Worm (Caenorhabditis elegans) whole organism, L1 larva: ENCODE results near the gene F11G11.13.

Source experiments
- C04F5.9 ChIP-seq: sonication (generic microtip); optimal IDR thresholded peaks from 2 replicates; lab custom pipeline; 2016; ENCODE audit warnings: missing genetic modification characterization, missing compliant biosample characterization
- aly-2 ChIP-seq: fragments of 150-350 bp; optimal IDR thresholded peaks from 2 replicates; lab custom pipeline; 2014; ENCODE audit warnings: missing biosample characterization, missing genetic modification characterization
- ama-1 ChIP-seq: fragments of 150-350 bp; optimal IDR thresholded peaks from 2 replicates; lab custom pipeline; 2014
- blmp-1 ChIP-seq: fragments of 150-350 bp; optimal IDR thresholded peaks from 2 replicates; lab custom pipeline; 2014; ENCODE audit warnings: missing biosample characterization, missing genetic modification characterization
- ceh-63 ChIP-seq: fragments of 200-800 bp; sonication (Bioruptor generic); optimal IDR thresholded peaks from 2 replicates; lab custom pipeline; 2018; ENCODE audit warnings: mild to moderate bottlenecking, missing genetic modification characterization, missing compliant biosample characterization
- ceh-8 ChIP-seq: fragments of 200-800 bp; sonication (Bioruptor generic); optimal IDR thresholded peaks from 2 replicates; lab custom pipeline; 2018; ENCODE audit warnings: mild to moderate bottlenecking, missing genetic modification characterization, moderate library complexity, missing compliant biosample characterization
- ceh-82 ChIP-seq, 3 experiments: fragments of 150-350 bp in 1 of 3; sonication (generic microtip) in 2 of 3; optimal IDR thresholded peaks; 2 replicates each; lab custom pipeline; 2014 to 2017; ENCODE audit warnings: missing biosample characterization in 3 of 3, missing genetic modification characterization in 3 of 3
- ceh-88 ChIP-seq: fragments of 200-800 bp; sonication (Bioruptor generic); IDR thresholded peaks from 2 replicates; pipeline ENCODE4 v1.3.6; 2022; ENCODE audit warnings: missing genetic modification characterization, missing compliant biosample characterization
- ceh-90 ChIP-seq: sonication (generic microtip); optimal IDR thresholded peaks from 2 replicates; lab custom pipeline; 2016; ENCODE audit warnings: missing genetic modification characterization, missing compliant biosample characterization
- egl-27 ChIP-seq, 2 experiments: fragments of 150-350 bp in 1 of 2; sonication (generic microtip); optimal IDR thresholded peaks; 3 replicates each; lab custom pipeline; 2017 to 2018; ENCODE audit warnings: missing biosample characterization in 2 of 2, missing genetic modification characterization in 2 of 2, missing genetic modification reagents in 2 of 2
- elt-2 ChIP-seq: sonication (generic microtip); optimal IDR thresholded peaks from 2 replicates; lab custom pipeline; 2016; ENCODE audit warnings: missing genetic modification characterization, mild to moderate bottlenecking, inconsistent platforms, missing compliant biosample characterization, missing genetic modification reagents
- ets-5 ChIP-seq: fragments of 200-800 bp; sonication (Bioruptor generic); IDR thresholded peaks from 2 replicates; pipeline ENCODE4 v1.3.6; 2022; ENCODE audit warnings: missing genetic modification characterization, missing compliant biosample characterization
- fos-1 ChIP-seq: fragments of 150-350 bp; optimal IDR thresholded peaks from 2 replicates; lab custom pipeline; 2014; ENCODE audit warnings: missing biosample characterization, missing genetic modification characterization
- hlh-17 ChIP-seq: fragments of 200-800 bp; sonication (Bioruptor generic); optimal IDR thresholded peaks from 2 replicates; lab custom pipeline; 2018; ENCODE audit warnings: missing genetic modification characterization, mild to moderate bottlenecking, missing compliant biosample characterization, moderate library complexity, borderline replicate concordance
- hpl-2 ChIP-seq: fragments of 150-350 bp; optimal IDR thresholded peaks from 2 replicates; lab custom pipeline; 2014; ENCODE audit warnings: missing biosample characterization, missing genetic modification reagents, missing genetic modification characterization
- irx-1 ChIP-seq: sonication (generic microtip); optimal IDR thresholded peaks from 2 replicates; lab custom pipeline; 2016; ENCODE audit warnings: missing genetic modification characterization, missing compliant biosample characterization
- isw-1 ChIP-seq: fragments of 200-800 bp; sonication (Bioruptor generic); IDR thresholded peaks from 2 replicates; pipeline ENCODE4 v1.3.6; 2022; ENCODE audit warnings: missing genetic modification characterization, missing compliant biosample characterization
- jun-1 ChIP-seq: fragments of 150-350 bp; optimal IDR thresholded peaks from 2 replicates; lab custom pipeline; 2014; ENCODE audit warnings: missing biosample characterization, missing genetic modification reagents, missing genetic modification characterization
- lin-13 ChIP-seq: fragments of 150-350 bp; optimal IDR thresholded peaks from 2 replicates; lab custom pipeline; 2014; ENCODE audit warnings: missing biosample characterization, missing genetic modification reagents, missing genetic modification characterization
- lin-14 ChIP-seq: fragments of 200-800 bp; sonication (Bioruptor generic); optimal IDR thresholded peaks from 2 replicates; lab custom pipeline; 2018; ENCODE audit warnings: mild to moderate bottlenecking, missing genetic modification characterization, moderate library complexity, missing compliant biosample characterization
- lin-35 ChIP-seq, 2 experiments: fragments of 150-350 bp; optimal IDR thresholded peaks; 2 replicates each; lab custom pipeline; 2014; ENCODE audit warnings: missing biosample characterization in 2 of 2, missing genetic modification characterization in 2 of 2, missing genetic modification reagents in 2 of 2
- lin-39 ChIP-seq: fragments of 150-350 bp; optimal IDR thresholded peaks from 2 replicates; lab custom pipeline; 2014; ENCODE audit warnings: missing biosample characterization, missing genetic modification reagents, missing genetic modification characterization
- lir-3 ChIP-seq: sonication (generic microtip); optimal IDR thresholded peaks from 2 replicates; lab custom pipeline; 2016; ENCODE audit warnings: mild to moderate bottlenecking, missing genetic modification characterization, moderate library complexity, missing compliant biosample characterization; ENCODE audit not compliant: poor library complexity
- lsy-2 ChIP-seq, 2 experiments: fragments of 150-350 bp; optimal IDR thresholded peaks; 2 replicates each; lab custom pipeline; 2014; ENCODE audit warnings: missing biosample characterization in 2 of 2, missing genetic modification characterization in 2 of 2
- mab-9 ChIP-seq: fragments of 200-800 bp; sonication (Bioruptor generic); IDR thresholded peaks from 2 replicates; pipeline ENCODE4 v1.3.6; 2022; ENCODE audit warnings: missing genetic modification reagents, missing genetic modification characterization, missing compliant biosample characterization
- mdl-1 ChIP-seq, 2 experiments: fragments of 150-350 bp; optimal IDR thresholded peaks; 2 replicates each; lab custom pipeline; 2014 to 2017; ENCODE audit warnings: missing biosample characterization in 2 of 2, missing genetic modification characterization in 2 of 2, inconsistent platforms in 1 of 2
- mef-2 ChIP-seq: fragments of 150-350 bp; optimal IDR thresholded peaks from 2 replicates; lab custom pipeline; 2014; ENCODE audit warnings: missing biosample characterization, missing genetic modification characterization
- mep-1 ChIP-seq: fragments of 150-350 bp; optimal IDR thresholded peaks from 2 replicates; lab custom pipeline; 2014; ENCODE audit warnings: missing biosample characterization, missing genetic modification characterization
- nhr-11 ChIP-seq: fragments of 150-350 bp; optimal IDR thresholded peaks from 2 replicates; lab custom pipeline; 2014; ENCODE audit warnings: missing biosample characterization, missing genetic modification characterization
- nhr-12 ChIP-seq: sonication (generic microtip); optimal IDR thresholded peaks from 2 replicates; lab custom pipeline; 2017; ENCODE audit warnings: missing biosample characterization, missing genetic modification characterization
- nhr-19 ChIP-seq: fragments of 200-800 bp; sonication (Bioruptor generic); conservative IDR thresholded peaks from 2 replicates; pipeline ENCODE4 v1.3.6; 2022; ENCODE audit warnings: missing genetic modification characterization, missing compliant biosample characterization
- nhr-20 ChIP-seq: sonication (generic microtip); optimal IDR thresholded peaks from 2 replicates; lab custom pipeline; 2016; ENCODE audit warnings: mild to moderate bottlenecking, missing genetic modification characterization, missing compliant biosample characterization
- nhr-28 ChIP-seq: fragments of 150-350 bp; optimal IDR thresholded peaks from 2 replicates; lab custom pipeline; 2014; ENCODE audit warnings: missing biosample characterization, missing genetic modification characterization
- nhr-47 ChIP-seq: sonication (generic microtip); optimal IDR thresholded peaks from 2 replicates; lab custom pipeline; 2016; ENCODE audit warnings: mild to moderate bottlenecking, missing genetic modification characterization, moderate library complexity, missing compliant biosample characterization
- nhr-71 ChIP-seq: sonication (generic microtip); optimal IDR thresholded peaks from 2 replicates; lab custom pipeline; 2016; ENCODE audit warnings: mild to moderate bottlenecking, missing genetic modification characterization, moderate library complexity, missing compliant biosample characterization
- nhr-77 ChIP-seq: fragments of 150-350 bp; optimal IDR thresholded peaks from 2 replicates; lab custom pipeline; 2014; ENCODE audit warnings: missing biosample characterization, missing genetic modification characterization
- nhr-84 ChIP-seq: sonication (generic microtip); optimal IDR thresholded peaks from 2 replicates; lab custom pipeline; 2017; ENCODE audit warnings: missing biosample characterization, missing genetic modification characterization
- nhr-85 ChIP-seq: sonication (generic microtip); peaks from one replicate; lab custom pipeline; 2016; ENCODE audit warnings: missing genetic modification characterization, inconsistent platforms, missing compliant biosample characterization
- pag-3 ChIP-seq: sonication (generic microtip); optimal IDR thresholded peaks from 2 replicates; lab custom pipeline; 2017; ENCODE audit warnings: missing genetic modification characterization, mild to moderate bottlenecking, missing compliant biosample characterization, antibody characterized with exemption, borderline replicate concordance; ENCODE audit not compliant: insufficient read depth
- pqm-1 ChIP-seq: sonication (generic microtip); optimal IDR thresholded peaks from 3 replicates; lab custom pipeline; 2017; ENCODE audit warnings: missing biosample characterization, missing genetic modification characterization
- skn-1 ChIP-seq: fragments of 150-350 bp; optimal IDR thresholded peaks from 2 replicates; lab custom pipeline; 2014; ENCODE audit warnings: missing biosample characterization, missing genetic modification characterization
- snpc-4 ChIP-seq: fragments of 150-350 bp; optimal IDR thresholded peaks from 2 replicates; lab custom pipeline; 2014; ENCODE audit warnings: missing biosample characterization, missing genetic modification characterization
- snu-23 ChIP-seq: sonication (generic microtip); optimal IDR thresholded peaks from 2 replicates; lab custom pipeline; 2016; ENCODE audit warnings: missing genetic modification characterization, missing compliant biosample characterization
- sptf-1 ChIP-seq: fragments of 150-350 bp; optimal IDR thresholded peaks from 2 replicates; lab custom pipeline; 2014; ENCODE audit warnings: missing biosample characterization, missing genetic modification characterization
- sup-37 ChIP-seq: fragments of 200-800 bp; sonication (Bioruptor generic); optimal IDR thresholded peaks from 2 replicates; lab custom pipeline; 2018; ENCODE audit warnings: mild to moderate bottlenecking, missing genetic modification characterization, missing compliant biosample characterization
- tbx-2 ChIP-seq: sonication (generic microtip); optimal IDR thresholded peaks from 2 replicates; lab custom pipeline; 2016; ENCODE audit warnings: missing genetic modification characterization, missing compliant biosample characterization
- unc-62 ChIP-seq: fragments of 150-350 bp; optimal IDR thresholded peaks from 2 replicates; lab custom pipeline; 2014; ENCODE audit warnings: missing biosample characterization, missing genetic modification reagents, missing genetic modification characterization
- unc-86 ChIP-seq: sonication (generic microtip); optimal IDR thresholded peaks from 2 replicates; lab custom pipeline; 2016; ENCODE audit warnings: missing genetic modification characterization, missing compliant biosample characterization
- vab-15 ChIP-seq: sonication (generic microtip); optimal IDR thresholded peaks from 2 replicates; lab custom pipeline; 2017; ENCODE audit warnings: missing genotype, mild to moderate bottlenecking, missing genetic modification characterization, missing compliant biosample characterization
- xbp-1 ChIP-seq: sonication (generic microtip); optimal IDR thresholded peaks from 2 replicates; lab custom pipeline; 2016; ENCODE audit warnings: missing genetic modification characterization, missing compliant biosample characterization
- zip-4 ChIP-seq: fragments of 200-800 bp; sonication (Bioruptor generic); optimal IDR thresholded peaks from 2 replicates; lab custom pipeline; 2018; ENCODE audit warnings: mild to moderate bottlenecking, missing genetic modification characterization, moderate library complexity, missing compliant biosample characterization
- ztf-11 ChIP-seq, 2 experiments: sonication (generic microtip); optimal IDR thresholded peaks; 2 replicates each; lab custom pipeline; 2016 to 2017; ENCODE audit warnings: missing genetic modification characterization in 2 of 2, missing biosample characterization in 1 of 2, missing compliant biosample characterization in 1 of 2

F11G11.13 gene

DNA sequence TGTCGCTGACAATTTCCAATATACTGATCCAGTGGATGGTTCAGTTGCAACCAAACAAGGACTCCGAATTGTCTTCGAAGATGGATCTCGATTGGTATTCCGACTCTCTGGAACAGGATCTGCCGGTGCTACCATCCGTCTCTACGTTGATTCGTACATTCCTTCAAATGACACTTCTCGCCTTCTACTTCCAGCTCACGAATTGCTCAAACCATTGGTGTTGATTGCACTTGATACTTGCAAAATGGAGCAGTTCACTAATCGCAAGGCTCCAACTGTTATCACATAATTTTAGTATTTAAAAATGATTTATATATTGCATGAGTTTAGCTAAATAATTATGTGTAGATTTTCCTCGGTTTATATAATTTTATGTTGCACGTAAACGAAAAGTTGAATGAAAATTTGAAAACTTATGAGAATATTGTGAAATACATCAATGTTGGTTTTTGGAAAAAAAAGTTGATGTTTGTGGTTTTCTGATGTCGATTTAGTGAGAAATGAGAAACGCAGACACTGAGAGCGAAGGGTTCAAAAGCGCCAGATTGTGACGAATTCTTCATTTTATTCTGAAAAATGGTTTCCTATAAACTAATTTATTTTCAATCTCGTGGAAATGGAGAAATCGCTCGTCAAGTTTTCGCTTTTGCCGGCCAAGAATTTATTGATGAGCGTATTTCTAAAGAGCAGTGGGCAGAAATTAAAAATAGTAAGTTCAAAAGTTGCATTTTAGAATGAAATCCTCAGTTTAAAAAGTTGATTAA lies 15.2 kb upstream of the F11G11.13 start, which contains the start of gene gst-9 (continued):
- TF ChIP-seq lsy-2 (tag; optimal IDR thresholded peaks at IDR 0.05; lab: Kevin White, UChicago) (no peak), zip-4 (GFP tag; lab: Kevin White, UChicago) (no peak), ets-5 (no peak), mep-1 (tag; lab: Kevin White, UChicago) (peak; percentile 38), skn-1 (tag; lab: Kevin White, UChicago) (peak; percentile 37), ceh-90 (no peak), pag-3 (tag; lab: Kevin White, UChicago) (no peak), hpl-2 (GFP tag; lab: Kevin White, UChicago) (no peak), egl-27 (tag; optimal IDR thresholded peaks at IDR 0.05; lab: Kevin White, UChicago) (no peak), nhr-85 (tag; lab: Kevin White, UChicago) (peak; percentile 60), nhr-11 (no peak), ceh-63 (GFP tag; lab: Kevin White, UChicago) (no peak), C04F5.9 (no peak), lin-39 (tag; lab: Kevin White, UChicago) (no peak), lir-3 (tag; lab: Kevin White, UChicago) (no peak), aly-2 (tag; lab: Kevin White, UChicago) (peak; percentile 80), nhr-84 (tag; lab: Kevin White, UChicago) (no peak), sup-37 (no peak), nhr-20 (peak; percentile 47), elt-2 (tag; lab: Kevin White, UChicago) (peak; percentile 63), unc-86 (no peak), isw-1 (no peak), ztf-11 (tag; optimal IDR thresholded peaks at IDR 0.05; lab: Kevin White, UChicago) (no peak), mdl-1 (tag; optimal IDR thresholded peaks at IDR 0.05; lab: Kevin White, UChicago) (no peak), mab-9 (GFP tag; lab: Robert Waterston, UW) (no peak), sptf-1 (tag; lab: Kevin White, UChicago) (no peak), blmp-1 (tag; lab: Kevin White, UChicago) (no peak), ceh-8 (GFP tag; lab: Kevin White, UChicago) (no peak), unc-62 (GFP tag; lab: Kevin White, UChicago) (no peak), nhr-47 (tag; lab: Kevin White, UChicago) (peak; percentile 16), lin-13 (GFP tag; lab: Kevin White, UChicago) (no peak), nhr-28 (no peak), vab-15 (tag; lab: Kevin White, UChicago) (no peak), snu-23 (GFP tag; lab: Kevin White, UChicago) (peak; percentile 38), jun-1 (tag; lab: Kevin White, UChicago) (no peak), nhr-71 (tag; lab: Kevin White, UChicago) (peak; percentile 66), fos-1 (tag; lab: Kevin White, UChicago) (no peak), mef-2 (no peak), nhr-77 (no peak), pqm-1 (tag; lab: Kevin White, UChicago) (no peak), snpc-4 (tag; lab: Kevin White, UChicago) (no peak), ceh-82 (tag; optimal IDR thresholded peaks at IDR 0.05; lab: Kevin White, UChicago) (no peak), lin-35 (GFP tag; optimal IDR thresholded peaks at IDR 0.05; lab: Kevin White, UChicago) (peak in 1 of 2 experiments; percentile 34), nhr-19 (GFP tag; lab: Robert Waterston, UW) (peak; percentile 21; the same call in 1 of the 2 replicates), tbx-2 (no peak), ama-1 (peak; percentile 77), xbp-1 (tag; lab: Kevin White, UChicago) (no peak), ceh-88 (GFP tag; lab: Robert Waterston, UW) (no peak), lin-14 (GFP tag; lab: Kevin White, UChicago) (peak; percentile 17), hlh-17 (GFP tag; lab: Kevin White, UChicago) (no peak), irx-1 (tag; lab: Kevin White, UChicago) (no peak), nhr-12 (tag; lab: Kevin White, UChicago) (no peak)
